Worm (Caenorhabditis elegans) whole organism, young adult: ENCODE results near the gene C24A3.2.

ENCODE experiments used
- B0336.3 ChIP-seq: fragments of 200-800 bp; sonication (Bioruptor generic); IDR thresholded peaks from 2 replicates; pipeline ENCODE4 v1.3.6; 2022; ENCODE audit warnings: missing genetic modification characterization, missing compliant biosample characterization
- C06A6.2 ChIP-seq: fragments of 200-800 bp; sonication (Bioruptor generic); conservative IDR thresholded peaks from 2 replicates; pipeline ENCODE4 v1.3.6; 2022; ENCODE audit warnings: missing genetic modification characterization, missing compliant biosample characterization
- D2030.7 ChIP-seq: fragments of 200-800 bp; sonication (Bioruptor generic); IDR thresholded peaks from 2 replicates; pipeline ENCODE4 v1.3.6; 2022; ENCODE audit warnings: missing genetic modification reagents, missing genetic modification characterization, missing compliant biosample characterization
- F23B12.7 ChIP-seq: sonication (generic microtip); optimal IDR thresholded peaks from 2 replicates; lab custom pipeline; 2017; ENCODE audit warnings: missing genetic modification characterization, mild to moderate bottlenecking, missing compliant biosample characterization, antibody characterized with exemption, moderate library complexity; ENCODE audit not compliant: insufficient read depth
- K11D2.4 ChIP-seq: fragments of 200-800 bp; sonication (Bioruptor generic); IDR thresholded peaks from 2 replicates; pipeline ENCODE4 v1.3.6; 2022; ENCODE audit warnings: missing genetic modification reagents, missing genetic modification characterization, missing compliant biosample characterization
- T26A5.8 ChIP-seq: sonication (generic microtip); optimal IDR thresholded peaks from 2 replicates; lab custom pipeline; 2016; ENCODE audit warnings: missing genetic modification characterization, missing compliant biosample characterization
- Y53F4B.3 ChIP-seq: fragments of 200-800 bp; sonication (Bioruptor generic); IDR thresholded peaks from 2 replicates; pipeline ENCODE4 v1.3.6; 2022; ENCODE audit warnings: missing genetic modification reagents, missing genetic modification characterization, missing compliant biosample characterization
- Y53G8AR.9 ChIP-seq: fragments of 200-800 bp; sonication (Bioruptor generic); conservative IDR thresholded peaks from 2 replicates; pipeline ENCODE4 v1.3.6; 2022; ENCODE audit warnings: missing genetic modification reagents, missing genetic modification characterization, missing compliant biosample characterization
- aptf-2 ChIP-seq: fragments of 200-800 bp; sonication (Bioruptor generic); conservative IDR thresholded peaks from 2 replicates; pipeline ENCODE4 v1.3.6; 2022; ENCODE audit warnings: missing genetic modification reagents, missing genetic modification characterization, missing compliant biosample characterization
- athp-1 ChIP-seq: sonication (generic microtip); optimal IDR thresholded peaks from 2 replicates; lab custom pipeline; 2017; ENCODE audit warnings: mild to moderate bottlenecking, missing genetic modification characterization, missing compliant biosample characterization
- bed-1 ChIP-seq: fragments of 200-800 bp; sonication (Bioruptor generic); IDR thresholded peaks from 2 replicates; pipeline ENCODE4 v1.3.6; 2022; ENCODE audit warnings: missing genetic modification reagents, missing genetic modification characterization, missing compliant biosample characterization
- ceh-27 ChIP-seq: fragments of 200-800 bp; sonication (Bioruptor generic); optimal IDR thresholded peaks from 2 replicates; lab custom pipeline; 2018; ENCODE audit warnings: mild to moderate bottlenecking, missing genetic modification characterization, moderate library complexity, missing compliant biosample characterization
- ceh-40 ChIP-seq: fragments of 200-800 bp; sonication (Bioruptor generic); IDR thresholded peaks from 2 replicates; pipeline ENCODE4 v1.3.6; 2022; ENCODE audit warnings: missing genetic modification characterization, missing compliant biosample characterization
- ceh-58 ChIP-seq: fragments of 200-800 bp; sonication (Bioruptor generic); IDR thresholded peaks from 2 replicates; pipeline ENCODE4 v1.3.6; 2022; ENCODE audit warnings: missing genetic modification characterization, missing compliant biosample characterization
- ceh-79 ChIP-seq: sonication (generic microtip); optimal IDR thresholded peaks from 2 replicates; lab custom pipeline; 2017; ENCODE audit warnings: mild to moderate bottlenecking, missing genetic modification characterization, missing compliant biosample characterization
- ceh-91 ChIP-seq: fragments of 200-800 bp; sonication (Bioruptor generic); IDR thresholded peaks from 2 replicates; pipeline ENCODE4 v1.3.6; 2022; ENCODE audit warnings: missing genetic modification reagents, missing genetic modification characterization, missing compliant biosample characterization
- die-1 ChIP-seq: sonication (generic microtip); optimal IDR thresholded peaks from 2 replicates; lab custom pipeline; 2016; ENCODE audit warnings: missing genotype, mild to moderate bottlenecking, missing genetic modification characterization, missing compliant biosample characterization
- dox-1 ChIP-seq: fragments of 200-800 bp; sonication (Bioruptor generic); IDR thresholded peaks from 2 replicates; pipeline ENCODE4 v1.3.6; 2022; ENCODE audit warnings: missing genetic modification reagents, missing genetic modification characterization, missing compliant biosample characterization
- efl-1 ChIP-seq: fragments of 150-350 bp; optimal IDR thresholded peaks from 2 replicates; lab custom pipeline; 2014; ENCODE audit warnings: missing biosample characterization, missing genetic modification reagents, missing genetic modification characterization
- egrh-3 ChIP-seq: fragments of 200-800 bp; sonication (Bioruptor generic); IDR thresholded peaks from 2 replicates; pipeline ENCODE4 v1.3.6; 2022; ENCODE audit warnings: missing genetic modification reagents, missing genetic modification characterization, missing compliant biosample characterization
- gei-17 ChIP-seq: fragments of 200-800 bp; sonication (Bioruptor generic); optimal IDR thresholded peaks from 2 replicates; lab custom pipeline; 2018; ENCODE audit warnings: mild to moderate bottlenecking, missing genetic modification characterization, missing compliant biosample characterization
- hlh-12 ChIP-seq: sonication (generic microtip); optimal IDR thresholded peaks from 2 replicates; lab custom pipeline; 2016; ENCODE audit warnings: missing genetic modification characterization, missing compliant biosample characterization
- hlh-26 ChIP-seq: fragments of 200-800 bp; sonication (Bioruptor generic); conservative IDR thresholded peaks from 2 replicates; pipeline ENCODE4 v1.3.6; 2022; ENCODE audit warnings: missing genetic modification reagents, missing genetic modification characterization, missing compliant biosample characterization
- hmg-20 ChIP-seq: fragments of 200-800 bp; sonication (Bioruptor generic); IDR thresholded peaks from 2 replicates; pipeline ENCODE4 v1.3.6; 2022; ENCODE audit warnings: missing genetic modification reagents, missing genetic modification characterization, missing compliant biosample characterization
- hsf-1 ChIP-seq: fragments of 200-800 bp; sonication (Bioruptor generic); IDR thresholded peaks from 2 replicates; pipeline ENCODE4 v1.3.6; 2022; ENCODE audit warnings: missing genetic modification reagents, missing genetic modification characterization, missing compliant biosample characterization
- let-607 ChIP-seq, 2 experiments: fragments of 200-800 bp in 1 of 2; sonication (Bioruptor generic) in 1 of 2; sonication (generic microtip) in 1 of 2; optimal IDR thresholded peaks; 2 replicates each; lab custom pipeline; 2016 to 2018; ENCODE audit warnings: mild to moderate bottlenecking in 2 of 2, missing compliant biosample characterization in 2 of 2, missing genetic modification characterization in 2 of 2, moderate library complexity in 2 of 2, missing genotype in 1 of 2
- lin-26 ChIP-seq: fragments of 200-800 bp; sonication (Bioruptor generic); IDR thresholded peaks from 2 replicates; pipeline ENCODE4 v1.3.6; 2022; ENCODE audit warnings: missing genetic modification reagents, missing genetic modification characterization, missing compliant biosample characterization
- lin-35 ChIP-seq, 3 experiments: fragments of 150-350 bp in 2 of 3; sonication (generic microtip) in 1 of 3; optimal IDR thresholded peaks; 2 replicates each; lab custom pipeline; 2014 to 2018; ENCODE audit warnings: missing biosample characterization in 3 of 3, missing genetic modification characterization in 3 of 3, missing genetic modification reagents in 3 of 3
- madf-6 ChIP-seq: fragments of 200-800 bp; sonication (Bioruptor generic); IDR thresholded peaks from 2 replicates; pipeline ENCODE4 v1.3.6; 2022; ENCODE audit warnings: missing genetic modification reagents, missing genetic modification characterization, missing compliant biosample characterization
- madf-8 ChIP-seq: fragments of 200-800 bp; sonication (Bioruptor generic); conservative IDR thresholded peaks from 2 replicates; pipeline ENCODE4 v1.3.6; 2022; ENCODE audit warnings: missing genetic modification reagents, missing genetic modification characterization, missing compliant biosample characterization
- mel-28 ChIP-seq: sonication (generic microtip); optimal IDR thresholded peaks from 2 replicates; lab custom pipeline; 2016; ENCODE audit warnings: borderline replicate concordance, mild to moderate bottlenecking, missing genetic modification characterization, missing compliant biosample characterization
- mes-4 ChIP-seq: sonication (generic microtip); optimal IDR thresholded peaks from 2 replicates; lab custom pipeline; 2016; ENCODE audit warnings: missing genotype, missing genetic modification characterization, missing compliant biosample characterization
- mxl-1 ChIP-seq: sonication (generic microtip); optimal IDR thresholded peaks from 2 replicates; lab custom pipeline; 2016; ENCODE audit warnings: missing genetic modification characterization, missing compliant biosample characterization
- nfya-2 ChIP-seq: fragments of 200-800 bp; sonication (Bioruptor generic); IDR thresholded peaks from 2 replicates; pipeline ENCODE4 v1.3.6; 2022; ENCODE audit warnings: missing genetic modification reagents, missing genetic modification characterization, missing compliant biosample characterization
- nfyb-1 ChIP-seq: fragments of 200-800 bp; sonication (Bioruptor generic); IDR thresholded peaks from 2 replicates; pipeline ENCODE4 v1.3.6; 2022; ENCODE audit warnings: missing genetic modification reagents, missing genetic modification characterization, missing compliant biosample characterization
- nhr-27 ChIP-seq: fragments of 200-800 bp; sonication (Bioruptor generic); optimal IDR thresholded peaks from 2 replicates; lab custom pipeline; 2018; ENCODE audit warnings: mild to moderate bottlenecking, missing genetic modification characterization, moderate library complexity, missing compliant biosample characterization
- nhr-90 ChIP-seq: sonication (generic microtip); optimal IDR thresholded peaks from 2 replicates; lab custom pipeline; 2016; ENCODE audit warnings: missing genotype, mild to moderate bottlenecking, missing genetic modification characterization, missing compliant biosample characterization
- pha-4 ChIP-seq: fragments of 150-350 bp; sonication (generic microtip); optimal IDR thresholded peaks from 2 replicates; lab custom pipeline; 2014; ENCODE audit warnings: missing biosample characterization, missing genetic modification reagents, missing genetic modification characterization
- rec-8 ChIP-seq, 2 experiments: sonication (generic microtip); optimal IDR thresholded peaks; 2 replicates each; lab custom pipeline; 2016; ENCODE audit warnings: mild to moderate bottlenecking in 2 of 2, missing genetic modification characterization in 2 of 2, missing genetic modification reagents in 2 of 2, missing genotype in 2 of 2, missing biosample characterization in 1 of 2, missing compliant biosample characterization in 1 of 2, moderate library complexity in 1 of 2
- rpc-1 ChIP-seq, 2 experiments: fragments of 150-350 bp in 1 of 2; sonication (generic microtip) in 1 of 2; optimal IDR thresholded peaks; 2 replicates each; lab custom pipeline; 2014 to 2018; ENCODE audit warnings: missing biosample characterization in 1 of 2, missing genetic modification characterization in 1 of 2, missing genetic modification reagents in 1 of 2, missing genotype in 1 of 2
- snpc-1.1 ChIP-seq: sonication (generic microtip); optimal IDR thresholded peaks from 2 replicates; lab custom pipeline; 2017; ENCODE audit warnings: missing genetic modification characterization, mild to moderate bottlenecking, missing compliant biosample characterization, antibody characterized with exemption, moderate library complexity, missing genotype, missing genetic modification reagents; ENCODE audit not compliant: insufficient read depth
- tbp1 ChIP-seq: fragments of 200-800 bp; sonication (Bioruptor generic); optimal IDR thresholded peaks from 2 replicates; lab custom pipeline; 2018; ENCODE audit warnings: mild to moderate bottlenecking, missing genetic modification characterization, missing compliant biosample characterization
- unc-130 ChIP-seq: sonication (generic microtip); optimal IDR thresholded peaks from 2 replicates; lab custom pipeline; 2016; ENCODE audit warnings: missing genetic modification reagents, missing genetic modification characterization, missing compliant biosample characterization
- ztf-22 ChIP-seq: fragments of 200-800 bp; sonication (Bioruptor generic); optimal IDR thresholded peaks from 2 replicates; lab custom pipeline; 2018; ENCODE audit warnings: mild to moderate bottlenecking, missing genetic modification characterization, moderate library complexity, missing compliant biosample characterization
- ztf-25 ChIP-seq: fragments of 200-800 bp; sonication (Bioruptor generic); IDR thresholded peaks from 2 replicates; pipeline ENCODE4 v1.3.6; 2022; ENCODE audit warnings: missing genetic modification reagents, missing genetic modification characterization, missing compliant biosample characterization
- ztf-26 ChIP-seq: sonication (generic microtip); optimal IDR thresholded peaks from 2 replicates; lab custom pipeline; 2017; ENCODE audit warnings: missing genetic modification characterization, missing compliant biosample characterization

Gene C24A3.2

ce11 chrX:8971461-8971860 lies 25.8 kb upstream of the C24A3.2 start (continued):
- no peak for TF ChIP-seq ceh-91
- TF ChIP-seq mxl-1 = peak; percentile 19
- TF ChIP-seq F23B12.7 (tag; lab: Kevin White, UChicago) = peak; percentile 76
- TF ChIP-seq hlh-12 = peak; percentile 76
- TF ChIP-seq Y53G8AR.9 = no peak
- 0 out of 2 replicates have a peak, but pooled peaks have one; percentile 34 for TF ChIP-seq hsf-1
- no peak for TF ChIP-seq madf-8 (GFP tag; lab: Robert Waterston, UW)
- TF ChIP-seq nfyb-1 (GFP tag; lab: Robert Waterston, UW) = peak; percentile 81
- peak; percentile 2 for TF ChIP-seq ztf-26 (tag; lab: Kevin White, UChicago)
- peak; percentile 97 for TF ChIP-seq tbp1 (GFP tag; lab: Kevin White, UChicago)
- no peak for TF ChIP-seq nfya-2
- peak; percentile 80 for TF ChIP-seq die-1 (tag; lab: Kevin White, UChicago)
- no peak for TF ChIP-seq B0336.3
- no peak for TF ChIP-seq bed-1 (GFP tag; lab: Robert Waterston, UW)
- TF ChIP-seq gei-17 = no peak
- no peak for TF ChIP-seq ceh-40 (GFP tag; lab: Robert Waterston, UW)
- TF ChIP-seq snpc-1.1 (tag; lab: Kevin White, UChicago) = peak; percentile 11
- peak; percentile 76; the same call in 1 of the 2 replicates for TF ChIP-seq ztf-25 (GFP tag; lab: Robert Waterston, UW)
- TF ChIP-seq dox-1 = no peak
- peak; percentile 84 for TF ChIP-seq T26A5.8
- peak; percentile 96 for TF ChIP-seq rpc-1 (optimal IDR thresholded peaks at IDR 0.05; lab: Kevin White, UChicago)
- TF ChIP-seq rpc-1 (tag; optimal IDR thresholded peaks at IDR 0.05; lab: Kevin White, UChicago) = peak; percentile 95
- no peak for TF ChIP-seq athp-1
- TF ChIP-seq Y53F4B.3 (GFP tag; lab: Robert Waterston, UW) = no peak
- TF ChIP-seq let-607 (tag; optimal IDR thresholded peaks at IDR 0.05; lab: Kevin White, UChicago) = peak in 1 of 2 experiments; percentile 53
- TF ChIP-seq nhr-90 (tag; lab: Kevin White, UChicago) = peak; percentile 82
- TF ChIP-seq madf-6 (GFP tag; lab: Robert Waterston, UW) = no peak
- no peak for TF ChIP-seq efl-1 (GFP tag; lab: Kevin White, UChicago)
- no peak for TF ChIP-seq nhr-27 (tag; lab: Kevin White, UChicago)
- TF ChIP-seq pha-4 = no peak
- TF ChIP-seq lin-35 (GFP tag; optimal IDR thresholded peaks at IDR 0.05; lab: Kevin White, UChicago) = peak in 1 of 3 experiments; percentile 60
- TF ChIP-seq unc-130 (GFP tag; lab: Kevin White, UChicago) = peak; percentile 32
- TF ChIP-seq lin-26 (GFP tag; lab: Robert Waterston, UW) = no peak
- no peak for TF ChIP-seq hlh-26
- peak; percentile 20 to 50 for TF ChIP-seq rec-8 (tag; optimal IDR thresholded peaks at IDR 0.05; lab: Kevin White, UChicago)
- TF ChIP-seq mel-28 (tag; lab: Kevin White, UChicago) = peak; percentile 18
- no peak for TF ChIP-seq C06A6.2 (GFP tag; lab: Robert Waterston, UW)
- no peak for TF ChIP-seq ceh-27 (GFP tag; lab: Kevin White, UChicago)
- TF ChIP-seq D2030.7 (GFP tag; lab: Robert Waterston, UW) = peak; percentile 54
- no peak for TF ChIP-seq ztf-22

ce11 chrX:8980676-8981075 lies 16.6 kb upstream of the C24A3.2 start, which contains the start of gene nmur-1:
TSS of gene nmur-1 (plus strand) at chrX:8980976.
- TF ChIP-seq Y53F4B.3 (GFP tag; lab: Robert Waterston, UW) = no peak
- no peak for TF ChIP-seq snpc-1.1 (tag; lab: Kevin White, UChicago)
- no peak for TF ChIP-seq ztf-26 (tag; lab: Kevin White, UChicago)
- TF ChIP-seq B0336.3 = no peak
- TF ChIP-seq mes-4 (tag; lab: Kevin White, UChicago) = no peak
- no peak for TF ChIP-seq ceh-79
- no peak for TF ChIP-seq ztf-25 (GFP tag; lab: Robert Waterston, UW)
- no peak for TF ChIP-seq ceh-58 (GFP tag; lab: Robert Waterston, UW)
- no peak for TF ChIP-seq dox-1
- TF ChIP-seq aptf-2 = no peak
- no peak for TF ChIP-seq egrh-3 (GFP tag; lab: Robert Waterston, UW)
- TF ChIP-seq K11D2.4 (GFP tag; lab: Robert Waterston, UW) = no peak
- no peak for TF ChIP-seq madf-8 (GFP tag; lab: Robert Waterston, UW)
- TF ChIP-seq hmg-20 (GFP tag; lab: Robert Waterston, UW) = no peak
- no peak for TF ChIP-seq gei-17
